Fruit fly (Drosophila melanogaster) whole organism, prepupa: ENCODE data around the gene Sfmbt.

Experiments
- CG8632 ChIP-seq: fragments of 200-800 bp; sonication (Bioruptor generic); optimal IDR thresholded peaks from 3 replicates; lab custom pipeline; 2016; ENCODE audit warnings: missing biosample characterization, missing genetic modification characterization
- Gug ChIP-seq: fragments of 200-800 bp; sonication (Bioruptor generic); IDR thresholded peaks from 2 replicates; pipeline ENCODE4 v1.3.6; 2022; ENCODE audit warnings: missing biosample characterization, missing genetic modification characterization
- Hr39 ChIP-seq: fragments of 200-800 bp; sonication (Bioruptor generic); optimal IDR thresholded peaks from 2 replicates; lab custom pipeline; 2016; ENCODE audit warnings: missing biosample characterization, missing genetic modification characterization
- svp ChIP-seq: fragments of 200-800 bp; sonication (Bioruptor generic); peaks from one replicate; lab custom pipeline; 2016; ENCODE audit warnings: missing biosample characterization, missing genetic modification characterization

- TF ChIP-seq CG8632 (GFP tag; lab: Kevin White, UChicago) (no peak), Gug (GFP tag; lab: Robert Waterston, UW) (no peak), Hr39 (GFP tag; lab: Kevin White, UChicago) (no peak), svp (GFP tag; lab: Kevin White, UChicago) (no peak)
Observed at dm6 chr2L:13143522-13143921, 33.1 kb downstream of the Sfmbt start, which contains the start of gene CG16978.
